Worm (Caenorhabditis elegans) whole organism, L4/young adult: ENCODE data around the gene fbxa-95.
A peak's percentile ranks its signal among the peaks of the same experiment; 100 is the strongest.
"Not testable (repeated sequence)": the region's sequence is repeated elsewhere in the genome, so short reads cannot be mapped to it uniquely, and the experiment has no call there.

ENCODE experiments used
- W03F9.2 ChIP-seq: fragments of 150-350 bp; optimal IDR thresholded peaks from 2 replicates; lab custom pipeline; 2014; ENCODE audit warnings: missing biosample characterization, missing genetic modification characterization
- dao-5 ChIP-seq: sonication (generic microtip); optimal IDR thresholded peaks from 2 replicates; lab custom pipeline; 2016; ENCODE audit warnings: missing genotype, missing genetic modification characterization, moderate library complexity, missing compliant biosample characterization
- him-1 ChIP-seq: sonication (generic microtip); optimal IDR thresholded peaks from 2 replicates; lab custom pipeline; 2016; ENCODE audit warnings: missing genotype, missing genetic modification reagents, missing genetic modification characterization, missing compliant biosample characterization

Gene fbxa-95

ce11 chrV:15562541-15562940 is 8.7 kb upstream of the fbxa-95 start:
- TF ChIP-seq dao-5 (tag; lab: Kevin White, UChicago) (no peak), W03F9.2 (no peak), him-1 (no peak)

DNA sequence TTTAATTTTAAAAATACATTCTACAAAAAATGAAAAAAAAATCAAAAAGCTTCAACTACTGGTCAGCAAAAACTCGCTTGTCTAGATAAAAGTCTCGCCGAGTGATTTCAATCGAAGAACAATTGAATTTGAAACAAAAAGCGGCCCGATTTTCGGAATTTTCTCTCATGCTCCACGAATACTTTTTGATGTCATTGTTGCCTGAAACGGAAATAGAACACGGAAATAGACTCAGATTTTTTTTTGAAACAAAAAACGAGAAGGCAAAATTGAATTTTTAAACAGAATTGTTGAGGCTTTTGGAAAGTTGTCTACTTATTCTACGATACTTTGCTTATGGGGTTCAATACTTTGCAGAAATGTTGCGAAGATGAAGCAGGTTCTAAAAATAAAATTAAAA is 7.8 kb upstream of the fbxa-95 start:
- TF ChIP-seq dao-5 (tag; lab: Kevin White, UChicago) (no peak), him-1 (no peak), W03F9.2 (no peak)

ce11 chrV:15563985-15564384 is 7.3 kb upstream of the fbxa-95 start:
- no peak for TF ChIP-seq him-1
- no peak for TF ChIP-seq W03F9.2
- TF ChIP-seq dao-5 (tag; lab: Kevin White, UChicago): no peak

- TF ChIP-seq dao-5 (tag; lab: Kevin White, UChicago) (no peak), him-1 (peak; percentile 22)
Observed at ce11 chrV:15566511-15567178, 4.6 kb upstream of the fbxa-95 start.

ce11 chrV:15567344-15567804 is 3.9 kb upstream of the fbxa-95 start, which contains the start of gene acs-2:
Gene acs-2 (plus strand): TSS chrV:15567394.
- no peak for TF ChIP-seq W03F9.2
- TF ChIP-seq him-1: no peak
- TF ChIP-seq dao-5 (tag; lab: Kevin White, UChicago): no peak

DNA sequence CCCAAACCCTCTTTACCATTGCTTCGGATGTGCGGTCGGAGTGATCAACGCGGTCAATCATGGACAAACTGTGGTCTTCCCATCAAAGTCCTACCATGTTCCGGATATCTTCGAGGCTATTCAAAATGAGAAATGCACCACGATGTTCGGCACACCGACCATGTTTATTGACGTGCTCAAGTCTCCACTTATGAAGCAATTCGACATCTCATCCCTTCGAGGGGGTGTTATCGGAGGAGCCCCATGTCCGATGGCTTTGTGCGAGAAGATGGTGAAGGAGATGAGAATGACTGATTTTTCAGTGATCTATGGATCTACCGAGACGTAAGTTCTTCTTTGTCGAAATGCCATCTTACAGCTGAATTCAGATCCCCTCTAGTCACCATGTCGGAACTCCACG is 2.9 kb upstream of the fbxa-95 start:
- no peak for TF ChIP-seq W03F9.2

DNA sequence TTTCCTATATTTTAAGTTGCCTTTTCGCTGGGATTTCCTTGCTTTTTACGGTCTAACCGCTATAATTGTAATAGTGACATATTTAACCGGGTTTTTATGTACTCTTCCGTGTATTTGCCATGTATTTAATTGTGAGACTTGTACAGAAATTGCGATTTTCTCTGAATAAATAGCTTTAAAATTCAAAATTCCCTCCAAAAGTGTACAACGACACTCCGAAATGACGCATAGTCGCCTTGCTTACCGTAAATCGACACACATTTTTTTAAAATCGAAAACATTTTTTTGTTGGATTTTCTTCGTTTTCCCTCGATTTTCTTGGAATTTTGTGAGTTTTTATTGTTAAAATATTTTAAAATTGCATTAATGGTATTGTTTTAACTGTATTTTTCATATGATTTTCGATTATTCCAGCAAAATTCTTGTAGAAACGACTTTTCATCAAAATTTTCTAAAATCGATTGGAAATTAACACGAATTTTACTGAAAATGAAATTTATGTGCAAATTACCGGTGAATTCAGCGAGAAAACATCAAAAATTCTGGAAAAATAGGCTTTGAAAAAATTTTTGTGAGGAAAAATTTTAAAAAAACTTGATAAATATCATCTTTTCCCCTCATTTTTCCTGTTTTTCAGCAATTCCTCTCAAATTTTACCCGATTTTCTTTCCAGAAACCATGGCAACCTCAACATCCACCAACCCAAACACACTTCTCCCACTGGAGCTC is 1.4 kb upstream of the fbxa-95 start, which contains the start of gene lsm-5:
lsm-5 (plus strand) TSS at position 679 of the 729 bp plus-strand sequence.
- no peak for TF ChIP-seq him-1
- TF ChIP-seq W03F9.2: no peak
- no peak for TF ChIP-seq dao-5 (tag; lab: Kevin White, UChicago)

DNA sequence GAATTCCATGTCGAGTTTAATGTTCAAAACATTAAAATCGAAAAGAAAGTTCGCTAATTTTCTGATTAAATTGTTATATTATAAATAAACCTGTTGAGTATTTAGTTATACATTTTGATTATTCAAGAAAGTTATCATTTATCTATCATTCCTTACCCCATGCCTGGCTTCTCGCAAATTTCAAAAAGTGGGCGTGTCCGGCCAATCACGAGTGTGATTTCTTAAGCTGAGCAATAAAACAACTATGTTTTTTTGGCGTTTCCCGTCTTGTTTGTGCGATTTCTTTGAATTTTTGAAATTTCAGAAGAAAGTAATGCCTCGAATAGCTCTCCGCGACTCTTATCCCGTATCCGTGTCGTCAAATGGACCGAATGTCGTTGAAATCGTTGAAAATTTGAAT is 1.3 kb downstream of the fbxa-95 start, which contains the start of gene fbxa-94:
fbxa-94 (plus strand) TSS at position 301 of the 400 bp plus-strand sequence.
- TF ChIP-seq dao-5 (tag; lab: Kevin White, UChicago) (no peak), W03F9.2 (no peak), him-1 (no peak)

- no peak for TF ChIP-seq dao-5 (tag; lab: Kevin White, UChicago)
- TF ChIP-seq W03F9.2: no peak
- TF ChIP-seq him-1: no peak
Observed at ce11 chrV:15575305-15575704, 4.0 kb downstream of the fbxa-95 start, which contains the start of gene mdt-28. Gene mdt-28 (minus strand): TSS chrV:15575405.

- TF ChIP-seq dao-5 (tag; lab: Kevin White, UChicago): no peak
- no peak for TF ChIP-seq him-1
- TF ChIP-seq W03F9.2: no peak
Observed at ce11 chrV:15577395-15577896, 6.2 kb downstream of the fbxa-95 start, which contains the start of gene atx-3. Gene atx-3 (minus strand): TSS chrV:15577445.

DNA sequence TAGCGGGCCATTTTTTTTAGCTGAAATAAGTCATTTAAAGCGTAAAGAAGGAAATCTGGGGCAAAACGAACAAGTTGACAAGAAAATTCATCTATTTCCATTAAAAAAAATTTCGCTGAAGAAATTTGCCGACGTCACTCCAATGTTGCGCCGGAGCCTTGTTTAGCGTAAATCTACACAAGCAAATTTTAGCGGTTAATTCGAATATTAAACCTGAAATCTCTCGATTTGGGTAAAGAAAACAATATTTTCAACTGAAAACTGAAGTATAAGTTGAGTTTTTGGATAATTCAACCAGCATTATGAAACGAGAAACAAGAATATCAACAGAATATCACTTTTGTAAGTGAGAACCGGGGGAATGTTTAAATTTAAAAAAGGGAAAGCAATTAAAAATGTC is 7.1 kb downstream of the fbxa-95 start, which contains the start of gene F28F8.9:
F28F8.9 (minus strand) TSS at position 288 of the 400 bp plus-strand sequence.
- TF ChIP-seq W03F9.2 (no peak), him-1 (no peak), dao-5 (tag; lab: Kevin White, UChicago) (no peak)

- peak; percentile 92 for TF ChIP-seq him-1
Observed at ce11 chrV:15590183-15590667, 18.9 kb downstream of the fbxa-95 start, which contains the start of gene F28F8.7. Gene F28F8.7 (minus strand): TSS chrV:15590617.

- TF ChIP-seq W03F9.2: no peak
- TF ChIP-seq dao-5 (tag; lab: Kevin White, UChicago): no peak
- no peak for TF ChIP-seq him-1
Observed at ce11 chrV:15594573-15594972, 23.3 kb downstream of the fbxa-95 start, which contains the start of gene fbxa-139. Gene fbxa-139 (minus strand): TSS chrV:15594673.

- TF ChIP-seq him-1; W03F9.2; dao-5 (tag; lab: Kevin White, UChicago): not testable (repeated sequence)
Observed at ce11 chrV:15599762-15600161, 28.5 kb downstream of the fbxa-95 start, which contains the start of gene B0391.14. Gene B0391.14 (minus strand): TSS chrV:15599862.
